Worm (Caenorhabditis elegans): ENCODE data around the gene cyp-25A2.

DNA sequence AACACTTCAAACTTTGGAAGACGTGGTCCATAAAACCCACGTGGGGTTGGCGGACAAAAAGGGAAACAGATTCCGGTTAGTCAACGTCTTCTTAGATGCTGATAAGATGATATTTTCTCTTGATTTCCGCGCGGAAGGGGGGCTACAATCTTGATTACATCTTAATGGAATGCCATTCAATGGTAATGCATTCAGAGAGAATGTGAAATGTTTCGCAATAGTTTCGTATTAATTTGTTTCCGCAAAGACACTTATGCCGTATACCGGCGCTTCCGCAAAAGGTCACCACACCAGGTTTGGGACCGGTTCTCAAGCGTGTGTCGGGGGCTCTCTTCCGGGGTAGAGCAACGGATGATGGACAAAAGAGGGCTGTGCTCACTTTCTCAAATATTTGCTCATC, 39.5 kb downstream of the cyp-25A2 start:
- TF ChIP-seq sea-2 (GFP tag; optimal IDR thresholded peaks at IDR 0.05) (no peak), nhr-28 (tag; optimal IDR thresholded peaks at IDR 0.05) (no peak)
